Fruit fly (Drosophila melanogaster) whole organism, wandering third instar larva: ENCODE measurements around the gene Cyp1.
A peak's percentile ranks its signal among the peaks of the same experiment; 100 is the strongest.

Experiments
- Abd-B ChIP-seq: fragments of >200 bp; optimal IDR thresholded peaks from 2 replicates; lab custom pipeline; 2017; ENCODE audit warnings: missing biosample characterization, missing genetic modification characterization
- CG32264 ChIP-seq: fragments of 200-800 bp; sonication (Bioruptor generic); optimal IDR thresholded peaks from 2 replicates; lab custom pipeline; 2016; ENCODE audit warnings: missing biosample characterization, missing genetic modification characterization
- CG9705 ChIP-seq: fragments of 200-800 bp; sonication (Bioruptor generic); optimal IDR thresholded peaks from 2 replicates; lab custom pipeline; 2018; ENCODE audit warnings: missing biosample characterization, mild to moderate bottlenecking, missing genetic modification characterization
- CrebA ChIP-seq: fragments of 200-800 bp; sonication (Bioruptor generic); optimal IDR thresholded peaks from 2 replicates; lab custom pipeline; 2016; ENCODE audit warnings: missing biosample characterization, mild to moderate bottlenecking, missing genetic modification characterization, borderline replicate concordance
- Dfd ChIP-seq: fragments of >200 bp; optimal IDR thresholded peaks from 2 replicates; lab custom pipeline; 2017; ENCODE audit warnings: missing biosample characterization, missing genetic modification characterization
- Dif ChIP-seq: fragments of 200-275, 200-300 bp; sonication (Bioruptor generic); optimal IDR thresholded peaks from 2 replicates; lab custom pipeline; 2018; ENCODE audit warnings: missing biosample characterization, missing genetic modification characterization; ENCODE audit not compliant: partially characterized antibody
- GATAd ChIP-seq: sonication (Bioruptor generic); optimal IDR thresholded peaks from 2 replicates; lab custom pipeline; 2016; ENCODE audit warnings: missing biosample characterization, missing genetic modification characterization
- HLH106 ChIP-seq: fragments of 200-800 bp; optimal IDR thresholded peaks from 3 replicates; lab custom pipeline; 2019; ENCODE audit warnings: missing biosample characterization, mild to moderate bottlenecking, missing genetic modification characterization, moderate library complexity
- Hnf4 ChIP-seq: fragments of 200-800 bp; sonication (Bioruptor generic); optimal IDR thresholded peaks from 2 replicates; lab custom pipeline; 2016; ENCODE audit warnings: missing biosample characterization, mild to moderate bottlenecking, missing genetic modification characterization
- Hr78 ChIP-seq: fragments of >200 bp; optimal IDR thresholded peaks from 2 replicates; lab custom pipeline; 2017; ENCODE audit warnings: missing biosample characterization, missing genetic modification characterization
- Hr83 ChIP-seq: fragments of 200-300 bp; sonication (Bioruptor generic); optimal IDR thresholded peaks from 2 replicates; lab custom pipeline; 2016; ENCODE audit warnings: missing biosample characterization, mild to moderate bottlenecking, missing genetic modification characterization, moderate library complexity; ENCODE audit not compliant: poor library complexity, severe bottlenecking
- Jra ChIP-seq: sonication (Bioruptor generic); optimal IDR thresholded peaks from 2 replicates; lab custom pipeline; 2016; ENCODE audit warnings: missing biosample characterization, missing genetic modification characterization
- Mio ChIP-seq: sonication (Bioruptor generic); optimal IDR thresholded peaks from 2 replicates; lab custom pipeline; 2016; ENCODE audit warnings: missing biosample characterization, missing genetic modification characterization
- Myc ChIP-seq: fragments of >200 bp; optimal IDR thresholded peaks from 2 replicates; lab custom pipeline; 2017
- N ChIP-seq: fragments of >200 bp; optimal IDR thresholded peaks from 2 replicates; lab custom pipeline; 2018; ENCODE audit warnings: missing biosample characterization, missing external identifiers, missing genetic modification characterization
- OdsH ChIP-seq: fragments of 200-800 bp; sonication (Bioruptor generic); optimal IDR thresholded peaks from 2 replicates; lab custom pipeline; 2016; ENCODE audit warnings: missing biosample characterization, mild to moderate bottlenecking, missing genetic modification characterization
- Rel ChIP-seq, 2 experiments: fragments of 200-800 bp; sonication (Bioruptor generic) in 1 of 2; optimal IDR thresholded peaks; 2 replicates in 1 of 2; 3 replicates in 1 of 2; lab custom pipeline; 2016 to 2019; ENCODE audit warnings: mild to moderate bottlenecking in 2 of 2, missing biosample characterization in 2 of 2, missing genetic modification characterization in 2 of 2, moderate library complexity in 1 of 2
- Sp1 ChIP-seq: fragments of 200-800 bp; sonication (Bioruptor generic); optimal IDR thresholded peaks from 3 replicates; lab custom pipeline; 2019; ENCODE audit warnings: missing biosample characterization, mild to moderate bottlenecking, missing genetic modification characterization, moderate library complexity
- Vsx2 ChIP-seq: fragments of 200-300, 225-300 bp; sonication (Bioruptor generic); optimal IDR thresholded peaks from 2 replicates; lab custom pipeline; 2018; ENCODE audit warnings: missing biosample characterization, missing genetic modification characterization; ENCODE audit not compliant: partially characterized antibody
- br ChIP-seq: fragments of 200-800 bp; sonication (Bioruptor generic); optimal IDR thresholded peaks from 2 replicates; lab custom pipeline; 2016; ENCODE audit warnings: missing biosample characterization, missing genetic modification characterization
- brk ChIP-seq: fragments of 200-800 bp; sonication (Bioruptor generic); optimal IDR thresholded peaks from 2 replicates; lab custom pipeline; 2016; ENCODE audit warnings: missing biosample characterization, mild to moderate bottlenecking, missing genetic modification characterization
- dl ChIP-seq, 2 experiments: fragments of 175-275, 200-275 bp in 1 of 2; fragments of 200-275 bp in 1 of 2; sonication (Bioruptor generic); optimal IDR thresholded peaks; lab custom pipeline; 2018; ENCODE audit warnings: mild to moderate bottlenecking in 2 of 2, missing biosample characterization in 2 of 2, missing genetic modification characterization in 2 of 2, moderate library complexity in 2 of 2; ENCODE audit not compliant: partially characterized antibody in 2 of 2, insufficient read depth in 1 of 2
- dmrt93B ChIP-seq: fragments of 200-800 bp; sonication (Bioruptor generic); optimal IDR thresholded peaks from 2 replicates; lab custom pipeline; 2018; ENCODE audit warnings: missing biosample characterization, mild to moderate bottlenecking, missing genetic modification characterization
- dsf ChIP-seq: sonication (Bioruptor generic); optimal IDR thresholded peaks from 2 replicates; lab custom pipeline; 2016; ENCODE audit warnings: missing biosample characterization, missing genetic modification characterization, borderline replicate concordance
- ey ChIP-seq: fragments of 200-800 bp; sonication (Bioruptor generic); optimal IDR thresholded peaks from 2 replicates; lab custom pipeline; 2016; ENCODE audit warnings: missing biosample characterization, missing genetic modification characterization
- foxo ChIP-seq, 2 experiments: fragments of 200-800 bp; sonication (Bioruptor generic); optimal IDR thresholded peaks; 2 replicates in 1 of 2; 3 replicates in 1 of 2; lab custom pipeline; 2016 to 2017; ENCODE audit warnings: missing biosample characterization in 2 of 2, missing genetic modification characterization in 2 of 2
- fru ChIP-seq: fragments of 200-800 bp; sonication (Bioruptor generic); optimal IDR thresholded peaks from 3 replicates; lab custom pipeline; 2016; ENCODE audit warnings: missing biosample characterization, mild to moderate bottlenecking, missing genetic modification characterization
- h ChIP-seq: fragments of 200-800 bp; sonication (Bioruptor generic); optimal IDR thresholded peaks from 3 replicates; lab custom pipeline; 2016; ENCODE audit warnings: missing biosample characterization, mild to moderate bottlenecking, missing genetic modification characterization
- jim ChIP-seq: fragments of 175-275, 200-325 bp; sonication (Bioruptor generic); optimal IDR thresholded peaks from 2 replicates; lab custom pipeline; 2016; ENCODE audit warnings: missing biosample characterization, mild to moderate bottlenecking, missing genetic modification characterization
- lola ChIP-seq: fragments of >200 bp; optimal IDR thresholded peaks from 2 replicates; lab custom pipeline; 2017; ENCODE audit warnings: missing biosample characterization, missing genetic modification characterization
- pan ChIP-seq: fragments of >200 bp; optimal IDR thresholded peaks from 2 replicates; lab custom pipeline; 2017
- psq ChIP-seq: fragments of 200-800 bp; sonication (Bioruptor generic); optimal IDR thresholded peaks from 3 replicates; lab custom pipeline; 2017; ENCODE audit warnings: missing biosample characterization, mild to moderate bottlenecking, missing genetic modification characterization, moderate library complexity
- rgr ChIP-seq: fragments of 200-800 bp; sonication (Bioruptor generic); optimal IDR thresholded peaks from 3 replicates; lab custom pipeline; 2016; ENCODE audit warnings: missing biosample characterization, mild to moderate bottlenecking, missing genetic modification characterization
- sage ChIP-seq: fragments of 200-800 bp; sonication (Bioruptor generic); optimal IDR thresholded peaks from 2 replicates; lab custom pipeline; 2016; ENCODE audit warnings: missing biosample characterization, mild to moderate bottlenecking, missing genetic modification characterization
- sv ChIP-seq: fragments of 200-800 bp; sonication (Bioruptor generic); optimal IDR thresholded peaks from 3 replicates; lab custom pipeline; 2016; ENCODE audit warnings: missing biosample characterization, missing genetic modification characterization
- tai ChIP-seq: sonication (Bioruptor generic); optimal IDR thresholded peaks from 2 replicates; lab custom pipeline; 2016; ENCODE audit warnings: missing biosample characterization, missing genetic modification characterization
- usp ChIP-seq: fragments of >200 bp; optimal IDR thresholded peaks from 2 replicates; lab custom pipeline; 2017; ENCODE audit warnings: missing biosample characterization, missing genetic modification characterization
- woc ChIP-seq: sonication (Bioruptor generic); optimal IDR thresholded peaks from 2 replicates; lab custom pipeline; 2016; ENCODE audit warnings: missing biosample characterization, mild to moderate bottlenecking, missing genetic modification characterization

Cyp1 gene

DNA sequence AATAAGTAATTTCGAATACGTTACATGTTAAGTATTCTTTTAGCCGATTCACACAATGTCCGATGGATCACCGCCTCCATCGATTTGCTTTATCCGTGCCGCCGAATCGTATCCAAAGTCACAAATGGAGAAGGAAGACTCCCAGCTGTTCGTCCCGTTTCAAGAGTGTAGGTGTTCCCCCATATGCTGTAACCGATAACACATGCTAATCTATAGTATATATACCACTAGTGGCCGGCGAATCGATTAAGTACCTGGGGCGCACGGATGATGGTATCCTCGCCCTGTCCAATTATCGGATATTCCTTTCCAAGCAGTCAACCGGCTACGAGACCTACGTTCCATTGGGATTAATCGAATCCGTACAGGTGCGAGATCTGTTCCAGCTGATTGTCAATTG is 22.6 kb downstream of the Cyp1 start, which contains the start of gene ERp44:
ERp44 (minus strand) TSS at position 101 of the 400 bp plus-strand sequence.
- no peak for TF ChIP-seq Dif (GFP tag; lab: Kevin White, UChicago)
- no peak for TF ChIP-seq N (GFP tag; lab: Kevin White, UChicago)
- TF ChIP-seq Rel (GFP tag; optimal IDR thresholded peaks at IDR 0.05; lab: Kevin White, UChicago): no peak
- no peak for TF ChIP-seq Rel (tag; optimal IDR thresholded peaks at IDR 0.05; lab: Kevin White, UChicago)
- no peak for TF ChIP-seq usp (GFP tag; lab: Kevin White, UChicago)
- no peak for TF ChIP-seq pan
- TF ChIP-seq Vsx2 (GFP tag; lab: Kevin White, UChicago): no peak
- no peak for TF ChIP-seq dl (GFP tag; optimal IDR thresholded peaks at IDR 0.05; lab: Kevin White, UChicago; ENCODE audit: insufficient read depth in 1 of 2, partially characterized antibody in 2 of 2)
- TF ChIP-seq Hr83 (GFP tag; lab: Kevin White, UChicago): no peak
- no peak for TF ChIP-seq OdsH (GFP tag; lab: Kevin White, UChicago)
- no peak for TF ChIP-seq psq
- TF ChIP-seq fru (GFP tag; lab: Kevin White, UChicago): no peak
- TF ChIP-seq lola: no peak
- TF ChIP-seq CrebA (GFP tag; lab: Kevin White, UChicago): no peak
- no peak for TF ChIP-seq Mio (GFP tag; lab: Kevin White, UChicago)
- TF ChIP-seq ey: no peak

DNA sequence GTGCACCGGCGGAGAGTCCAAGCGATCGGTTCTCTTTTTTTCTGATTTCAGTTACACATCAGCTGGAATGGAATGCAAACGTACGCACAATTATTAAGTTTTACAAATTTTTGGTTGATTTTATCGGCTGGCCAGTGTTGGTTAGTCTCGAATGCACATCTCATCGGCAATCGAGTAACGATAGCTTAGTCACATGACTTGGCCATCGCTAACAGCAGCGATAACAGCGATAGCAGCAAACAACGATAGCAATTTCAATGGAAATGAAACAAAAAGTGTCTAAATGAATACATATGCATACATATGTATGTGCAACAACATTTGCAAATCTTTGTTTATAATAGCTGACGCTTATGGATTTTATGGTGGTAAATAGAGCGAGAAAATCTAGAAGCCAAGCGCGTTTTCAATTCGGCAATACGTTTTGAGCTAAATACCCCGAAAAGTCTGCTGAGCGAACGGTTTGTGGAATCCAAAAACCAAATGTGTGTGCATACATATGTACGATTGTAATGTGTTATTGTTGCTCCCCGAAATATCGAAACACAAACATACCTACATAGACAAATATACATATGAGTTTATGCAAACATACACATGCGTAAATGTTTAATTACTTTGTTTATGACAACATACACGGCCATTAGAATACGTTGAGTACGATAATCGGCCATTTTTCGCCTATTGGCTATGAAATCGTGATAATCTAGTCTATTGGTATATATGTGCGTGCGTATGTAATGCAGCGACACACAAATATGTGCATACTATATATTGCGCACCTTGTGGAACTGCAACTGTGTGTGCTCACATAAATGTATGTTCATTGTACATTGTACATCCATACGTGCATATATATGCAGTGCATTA is 23.5 kb downstream of the Cyp1 start, which contains the start of gene CG3632:
CG3632 (plus strand) TSS at position 249 of the 870 bp plus-strand sequence.
- TF ChIP-seq Dfd (no peak), Hnf4 (GFP tag; lab: Kevin White, UChicago) (peak; percentile 79), HLH106 (tag; lab: Kevin White, UChicago) (peak; percentile 45), woc (no peak), Hr78 (no peak), CrebA (GFP tag; lab: Kevin White, UChicago) (no peak), fru (GFP tag; lab: Kevin White, UChicago) (no peak), Sp1 (GFP tag; lab: Kevin White, UChicago) (peak; percentile 41), Hr83 (GFP tag; lab: Kevin White, UChicago) (peak; percentile 93), h (GFP tag; lab: Kevin White, UChicago) (peak; percentile 66), sage (no peak), CG32264 (GFP tag; lab: Kevin White, UChicago) (peak; percentile 0), GATAd (GFP tag; lab: Kevin White, UChicago) (peak; percentile 36), psq (peak; percentile 33), Mio (GFP tag; lab: Kevin White, UChicago) (no peak), sv (GFP tag; lab: Kevin White, UChicago) (no peak), lola (peak; percentile 44), OdsH (GFP tag; lab: Kevin White, UChicago) (peak; percentile 4), dsf (peak; percentile 27), brk (GFP tag; lab: Kevin White, UChicago) (no peak), N (GFP tag; lab: Kevin White, UChicago) (no peak), Jra (peak; percentile 79), tai (GFP tag; lab: Kevin White, UChicago) (no peak), br (peak; percentile 41), Abd-B (GFP tag; lab: Kevin White, UChicago) (no peak), dmrt93B (GFP tag; lab: Kevin White, UChicago) (no peak), dl (GFP tag; optimal IDR thresholded peaks at IDR 0.05; lab: Kevin White, UChicago; ENCODE audit: insufficient read depth in 1 of 2, partially characterized antibody in 2 of 2) (no peak), ey (peak; percentile 29), rgr (GFP tag; lab: Kevin White, UChicago) (peak; percentile 57), foxo (GFP tag; optimal IDR thresholded peaks at IDR 0.05; lab: Kevin White, UChicago) (peak in 1 of 2 experiments; percentile 76), Rel (GFP tag; optimal IDR thresholded peaks at IDR 0.05; lab: Kevin White, UChicago) (no peak), Rel (tag; optimal IDR thresholded peaks at IDR 0.05; lab: Kevin White, UChicago) (peak; percentile 42), pan (no peak), usp (GFP tag; lab: Kevin White, UChicago) (no peak), jim (peak; percentile 17), Myc (lab: Kevin White, UChicago) (peak; percentile 25), CG9705 (GFP tag; lab: Kevin White, UChicago) (peak; percentile 36), Dif (GFP tag; lab: Kevin White, UChicago) (no peak), Vsx2 (GFP tag; lab: Kevin White, UChicago) (no peak)
